In the genomic region with DNA sequence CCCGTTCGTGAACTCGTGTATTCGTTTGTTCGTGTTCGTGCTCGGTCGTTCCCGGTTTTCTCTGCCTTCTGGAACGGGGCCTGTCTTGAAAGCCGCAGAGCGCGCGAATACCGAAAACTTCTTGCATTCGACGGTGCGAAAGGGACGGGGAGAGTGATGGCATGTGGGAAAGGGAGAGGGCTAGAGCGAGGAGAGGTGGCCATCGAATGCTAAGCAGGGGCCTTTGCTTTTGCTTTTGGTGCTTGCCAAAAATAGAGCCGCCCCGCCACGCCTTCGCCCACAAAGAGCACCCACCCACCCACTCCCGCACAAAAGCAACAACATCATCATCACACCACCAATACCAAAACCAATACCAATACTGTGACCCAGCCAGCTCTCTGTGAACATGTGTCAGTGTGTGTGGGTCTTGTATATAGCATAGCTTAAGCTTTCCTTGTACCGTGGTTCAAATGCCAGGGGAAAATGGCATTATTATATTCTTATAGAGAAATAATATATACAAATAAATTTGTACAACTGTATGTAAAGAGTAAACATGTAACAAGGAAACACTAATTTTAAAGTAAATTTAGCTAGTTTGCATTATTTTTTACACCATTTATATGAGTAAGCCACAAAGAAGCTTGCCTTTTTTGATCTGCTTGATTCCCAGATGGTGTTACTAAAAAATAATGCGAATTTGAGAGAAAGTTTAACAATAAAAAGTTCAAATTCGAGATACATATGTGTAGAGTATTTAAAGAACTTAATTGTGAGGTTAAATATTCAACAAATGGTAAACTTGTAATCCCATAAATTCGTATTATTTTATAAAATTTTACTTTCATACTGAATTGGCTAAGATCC, we compare ENCODE assay signal across 1 fruit fly cellular context.
TF ChIP-seq lines count a peak whose summit lies in the region.

A gene (minus strand): TSS at position 20 of the 849 bp plus-strand sequence.

TF ChIP-seq in whole organism, embryonic, 481 proteins besides CTCF, POLR2A, EP300 and RAD21 (continued from another document and continues in another):
- TF ChIP-seq CG4328 (GFP tag; optimal IDR thresholded peaks at IDR 0.05; lab: Kevin White, UChicago) (peak; percentile 73), CG32767 (GFP tag; IDR thresholded peaks at IDR 0.05; lab: Robert Waterston, UW) (no peak; the same call in 1 of the 2 replicates), Nf-YA (GFP tag; IDR thresholded peaks at IDR 0.05; lab: Robert Waterston, UW) (0 out of 2 replicates have a peak, but pooled peaks have one; percentile 24), Aef1 (GFP tag; IDR thresholded peaks at IDR 0.05; lab: Robert Waterston, UW) (no peak; the same call in 2 of the 3 replicates), HLH4C (GFP tag; IDR thresholded peaks at IDR 0.05; lab: Robert Waterston, UW; ENCODE audit: partially characterized antibody) (no peak), MTF-1 (GFP tag; optimal IDR thresholded peaks at IDR 0.05; lab: Kevin White, UChicago; ENCODE audit: borderline replicate concordance) (no peak), Sry-β (GFP tag; optimal IDR thresholded peaks at IDR 0.05; lab: Kevin White, UChicago) (peak; percentile 42), CG4282 (GFP tag; optimal IDR thresholded peaks at IDR 0.05; lab: Kevin White, UChicago) (no peak), repo (GFP tag; optimal IDR thresholded peaks at IDR 0.05; lab: Kevin White, UChicago) (no peak), CG12236 (GFP tag; optimal IDR thresholded peaks at IDR 0.05; lab: Kevin White, UChicago) (peak; percentile 34), ash1 (GFP tag; optimal IDR thresholded peaks at IDR 0.05; lab: Kevin White, UChicago) (no peak), Abd-B (GFP tag; optimal IDR thresholded peaks at IDR 0.05; lab: Kevin White, UChicago) (peak; percentile 82), CG2875 (GFP tag; optimal IDR thresholded peaks at IDR 0.05; lab: Kevin White, UChicago) (peak; percentile 77), CG6689 (GFP tag; IDR thresholded peaks at IDR 0.05; lab: Robert Waterston, UW) (peak; percentile 72), slou (GFP tag; optimal IDR thresholded peaks at IDR 0.05; lab: Kevin White, UChicago) (peak; percentile 33), toy (GFP tag; IDR thresholded peaks at IDR 0.05; lab: Robert Waterston, UW) (no peak), CG4404 (GFP tag; IDR thresholded peaks at IDR 0.05; lab: Robert Waterston, UW) (peak; percentile 49), CG1233 (GFP tag; optimal IDR thresholded peaks at IDR 0.05; lab: Kevin White, UChicago) (peak; percentile 100), CG9609 (GFP tag; optimal IDR thresholded peaks at IDR 0.05; lab: Kevin White, UChicago) (peak; percentile 23), gro (GFP tag; optimal IDR thresholded peaks at IDR 0.05; lab: Kevin White, UChicago) (peak; percentile 14), crc (GFP tag; optimal IDR thresholded peaks at IDR 0.05; lab: Kevin White, UChicago) (peak; percentile 57), CG13296 (GFP tag; optimal IDR thresholded peaks at IDR 0.05; lab: Kevin White, UChicago) (peak; percentile 64), danr (GFP tag; IDR thresholded peaks at IDR 0.05; lab: Robert Waterston, UW) (0 out of 2 replicates have a peak, but pooled peaks have one; percentile 20), lov (optimal IDR thresholded peaks at IDR 0.05; lab: Kevin White, UChicago) (no peak), lov (GFP tag; IDR thresholded peaks at IDR 0.05; lab: Robert Waterston, UW) (no peak), CG13775 (GFP tag; optimal IDR thresholded peaks at IDR 0.05; lab: Kevin White, UChicago) (peak; percentile 88), fru (optimal IDR thresholded peaks at IDR 0.05; lab: Kevin White, UChicago) (no peak), Hmx (GFP tag; optimal IDR thresholded peaks at IDR 0.05; lab: Kevin White, UChicago) (peak; percentile 58), Deaf1 (tag; optimal IDR thresholded peaks at IDR 0.05; lab: Kevin White, UChicago) (peak; percentile 96), pros (GFP tag; optimal IDR thresholded peaks at IDR 0.05; lab: Kevin White, UChicago) (no peak), prd (optimal IDR thresholded peaks at IDR 0.05; lab: Kevin White, UChicago) (no peak), prd (GFP tag; IDR thresholded peaks at IDR 0.05; lab: Robert Waterston, UW) (peak; percentile 64; the same call in 2 of the 3 replicates), inv (GFP tag; IDR thresholded peaks at IDR 0.05; lab: Robert Waterston, UW; ENCODE audit: partially characterized antibody) (no peak), gfzf (GFP tag; optimal IDR thresholded peaks at IDR 0.05; lab: Kevin White, UChicago) (no peak), sisA (GFP tag; IDR thresholded peaks at IDR 0.05; lab: Robert Waterston, UW) (peak; percentile 58; the same call in 1 of the 2 replicates), pita (GFP tag; optimal IDR thresholded peaks at IDR 0.05; lab: Kevin White, UChicago) (no peak), CG12769 (tag; optimal IDR thresholded peaks at IDR 0.05; lab: Kevin White, UChicago) (peak; percentile 59), Trl (optimal IDR thresholded peaks at IDR 0.05; lab: Kevin White, UChicago) (no peak), Trl (GFP tag; optimal IDR thresholded peaks at IDR 0.05; lab: Kevin White, UChicago) (peak; percentile 40), Kr (GFP tag; optimal IDR thresholded peaks at IDR 0.05; lab: Kevin White, UChicago) (no peak), ap (GFP tag; IDR thresholded peaks at IDR 0.05; lab: Robert Waterston, UW) (0 out of 2 replicates have a peak, but pooled peaks have one; percentile 2), CG31365 (tag; optimal IDR thresholded peaks at IDR 0.05; lab: Kevin White, UChicago) (no peak), Fer3 (tag; optimal IDR thresholded peaks at IDR 0.05; lab: Kevin White, UChicago) (peak; percentile 53), tll (GFP tag; optimal IDR thresholded peaks at IDR 0.05; lab: Kevin White, UChicago) (no peak), corto (GFP tag; optimal IDR thresholded peaks at IDR 0.05; lab: Kevin White, UChicago) (no peak), CoRest (tag; optimal IDR thresholded peaks at IDR 0.05; lab: Kevin White, UChicago) (peak; percentile 92), CG11093 (GFP tag; IDR thresholded peaks at IDR 0.05; lab: Robert Waterston, UW) (no peak; the same call in 2 of the 3 replicates), eyg (GFP tag; optimal IDR thresholded peaks at IDR 0.05; lab: Kevin White, UChicago) (no peak), Oli (tag; optimal IDR thresholded peaks at IDR 0.05; lab: Kevin White, UChicago) (peak; percentile 91), ssp (GFP tag; IDR thresholded peaks at IDR 0.05; lab: Robert Waterston, UW) (peak; percentile 34; the same call in 1 of the 2 replicates), ranshi (GFP tag; IDR thresholded peaks at IDR 0.05; lab: Robert Waterston, UW) (no peak), ham (GFP tag; IDR thresholded peaks at IDR 0.05; lab: Robert Waterston, UW) (no peak), gsb-n (tag; optimal IDR thresholded peaks at IDR 0.05; lab: Kevin White, UChicago) (peak; percentile 75), Side (GFP tag; optimal IDR thresholded peaks at IDR 0.05; lab: Kevin White, UChicago) (peak; percentile 52), CG11696 (GFP tag; IDR thresholded peaks at IDR 0.05; lab: Robert Waterston, UW) (no peak), CG12104 (GFP tag; optimal IDR thresholded peaks at IDR 0.05; lab: Kevin White, UChicago) (peak; percentile 86), dmrt11E (tag; optimal IDR thresholded peaks at IDR 0.05; lab: Kevin White, UChicago) (peak; percentile 87), Bgb (GFP tag; IDR thresholded peaks at IDR 0.05; lab: Robert Waterston, UW; ENCODE audit: partially characterized antibody) (peak; percentile 24; the same call in 1 of the 2 replicates), grau (tag; optimal IDR thresholded peaks at IDR 0.05; lab: Kevin White, UChicago) (peak; percentile 82), sens (GFP tag; lab: Kevin White, UChicago) (peak; percentile 97), lmd (GFP tag; IDR thresholded peaks at IDR 0.05; lab: Robert Waterston, UW) (peak; percentile 60), vvl (GFP tag; IDR thresholded peaks at IDR 0.05; lab: Robert Waterston, UW) (peak; percentile 38; the same call in 1 of the 2 replicates), CG15514 (GFP tag; optimal IDR thresholded peaks at IDR 0.05; lab: Kevin White, UChicago) (peak; percentile 33), pho (GFP tag; optimal IDR thresholded peaks at IDR 0.05; lab: Kevin White, UChicago) (peak; percentile 44), hkb (optimal IDR thresholded peaks at IDR 0.05; lab: Kevin White, UChicago) (no peak), hkb (GFP tag; IDR thresholded peaks at IDR 0.05; lab: Robert Waterston, UW) (peak; percentile 39; the same call in 1 of the 2 replicates), z (GFP tag; IDR thresholded peaks at IDR 0.05; lab: Robert Waterston, UW) (no peak), CHES-1-like (GFP tag; optimal IDR thresholded peaks at IDR 0.05; lab: Kevin White, UChicago) (peak; percentile 6), tup (GFP tag; optimal IDR thresholded peaks at IDR 0.05; lab: Kevin White, UChicago) (no peak), CG17328 (GFP tag; IDR thresholded peaks at IDR 0.05; lab: Robert Waterston, UW) (peak; percentile 49), CG9817 (tag; optimal IDR thresholded peaks at IDR 0.05; lab: Kevin White, UChicago) (peak; percentile 36), CG9437 (GFP tag; optimal IDR thresholded peaks at IDR 0.05; lab: Kevin White, UChicago) (peak; percentile 92), Sox102F (GFP tag; optimal IDR thresholded peaks at IDR 0.05; lab: Kevin White, UChicago) (peak; percentile 81), CG2116 (GFP tag; optimal IDR thresholded peaks at IDR 0.05; lab: Kevin White, UChicago) (peak; percentile 45), Camta (GFP tag; optimal IDR thresholded peaks at IDR 0.05; lab: Kevin White, UChicago) (peak; percentile 68), CG1603 (tag; optimal IDR thresholded peaks at IDR 0.05; lab: Kevin White, UChicago) (peak; percentile 12), Adf1 (GFP tag; IDR thresholded peaks at IDR 0.05; lab: Robert Waterston, UW) (peak; percentile 81), dati (GFP tag; IDR thresholded peaks at IDR 0.05; lab: Robert Waterston, UW) (no peak), da (GFP tag; optimal IDR thresholded peaks at IDR 0.05; lab: Kevin White, UChicago) (no peak), CG11560 (tag; IDR thresholded peaks at IDR 0.05; lab: Robert Waterston, UW) (no peak), emc (GFP tag; optimal IDR thresholded peaks at IDR 0.05; lab: Kevin White, UChicago) (no peak), NfI (GFP tag; optimal IDR thresholded peaks at IDR 0.05; lab: Kevin White, UChicago) (peak; percentile 68), Ravus (GFP tag; IDR thresholded peaks at IDR 0.05; lab: Robert Waterston, UW) (no peak), Opbp (GFP tag; IDR thresholded peaks at IDR 0.05; lab: Robert Waterston, UW; ENCODE audit: partially characterized antibody) (no peak), HLH3B (GFP tag; IDR thresholded peaks at IDR 0.05; lab: Robert Waterston, UW) (peak; percentile 30; the same call in 1 of the 2 replicates), CG7987 (GFP tag; optimal IDR thresholded peaks at IDR 0.05; lab: Kevin White, UChicago) (no peak), MBD-R2 (GFP tag; IDR thresholded peaks at IDR 0.05; lab: Robert Waterston, UW) (no peak), zf30C (GFP tag; optimal IDR thresholded peaks at IDR 0.05; lab: Kevin White, UChicago) (no peak), tx (GFP tag; optimal IDR thresholded peaks at IDR 0.05; lab: Kevin White, UChicago) (peak; percentile 44), dpn (GFP tag; optimal IDR thresholded peaks at IDR 0.05; lab: Kevin White, UChicago) (peak; percentile 64 to 76), CG6254 (GFP tag; optimal IDR thresholded peaks at IDR 0.05; lab: Kevin White, UChicago) (peak; percentile 55), Stat92E (GFP tag; optimal IDR thresholded peaks at IDR 0.05; lab: Kevin White, UChicago) (no peak), so (GFP tag; IDR thresholded peaks at IDR 0.05; lab: Robert Waterston, UW) (peak; percentile 45; the same call in 1 of the 3 replicates), lola (GFP tag; optimal IDR thresholded peaks at IDR 0.05; lab: Kevin White, UChicago) (peak in 2 of 3 experiments; percentile 14 to 94), D19B (GFP tag; optimal IDR thresholded peaks at IDR 0.05; lab: Kevin White, UChicago) (peak; percentile 60), nau (GFP tag; optimal IDR thresholded peaks at IDR 0.05; lab: Kevin White, UChicago) (peak; percentile 47), Taf1 (GFP tag; IDR thresholded peaks at IDR 0.05; lab: Robert Waterston, UW) (no peak), bsh (GFP tag; optimal IDR thresholded peaks at IDR 0.05; lab: Kevin White, UChicago) (peak; percentile 74 to 78), Sox100B (GFP tag; optimal IDR thresholded peaks at IDR 0.05; lab: Kevin White, UChicago) (peak; percentile 95), CG1792 (GFP tag; optimal IDR thresholded peaks at IDR 0.05; lab: Kevin White, UChicago) (peak; percentile 31), E2f2 (GFP tag; IDR thresholded peaks at IDR 0.05; lab: Robert Waterston, UW) (peak; percentile 41; the same call in 1 of the 2 replicates), br (optimal IDR thresholded peaks at IDR 0.05; lab: Kevin White, UChicago) (no peak), CG4707 (GFP tag; optimal IDR thresholded peaks at IDR 0.05; lab: Kevin White, UChicago) (no peak), CG10543 (GFP tag; optimal IDR thresholded peaks at IDR 0.05; lab: Kevin White, UChicago) (peak; percentile 63), CG16863 (GFP tag; optimal IDR thresholded peaks at IDR 0.05; lab: Kevin White, UChicago) (peak; percentile 70), Hr78 (GFP tag; optimal IDR thresholded peaks at IDR 0.05; lab: Kevin White, UChicago) (peak in 1 of 2 experiments; percentile 47), CG12942 (GFP tag; optimal IDR thresholded peaks at IDR 0.05; lab: Kevin White, UChicago) (peak; percentile 55), CG16813 (GFP tag; IDR thresholded peaks at IDR 0.05; lab: Robert Waterston, UW; ENCODE audit: partially characterized antibody) (no peak), Myb (GFP tag; optimal IDR thresholded peaks at IDR 0.05; lab: Kevin White, UChicago) (peak; percentile 42), CG17568 (GFP tag; optimal IDR thresholded peaks at IDR 0.05; lab: Kevin White, UChicago) (peak; percentile 31), unc-4 (GFP tag; IDR thresholded peaks at IDR 0.05; lab: Robert Waterston, UW; ENCODE audit: partially characterized antibody) (no peak), CG14860 (GFP tag; IDR thresholded peaks at IDR 0.05; lab: Robert Waterston, UW; ENCODE audit: partially characterized antibody) (0 out of 3 replicates have a peak, but pooled peaks have one; percentile 20), Max (GFP tag; optimal IDR thresholded peaks at IDR 0.05; lab: Kevin White, UChicago) (peak; percentile 76), dan (GFP tag; IDR thresholded peaks at IDR 0.05; lab: Robert Waterston, UW) (no peak), CG31388 (GFP tag; optimal IDR thresholded peaks at IDR 0.05; lab: Kevin White, UChicago) (no peak), vnd (GFP tag; IDR thresholded peaks at IDR 0.05; lab: Robert Waterston, UW; ENCODE audit: partially characterized antibody) (no peak), CG12391 (tag; optimal IDR thresholded peaks at IDR 0.05; lab: Kevin White, UChicago) (peak; percentile 84), CG15269 (tag; optimal IDR thresholded peaks at IDR 0.05; lab: Kevin White, UChicago) (peak; percentile 81)
